Worm (Caenorhabditis elegans) whole organism, L4 larva: ENCODE data around the gene rpl-37.

Experiments used
- D1046.2 ChIP-seq: fragments of 200-800 bp; sonication (Bioruptor generic); IDR thresholded peaks from 2 replicates; pipeline ENCODE4 v1.3.6; 2022; ENCODE audit warnings: missing genetic modification characterization, missing compliant biosample characterization
- F49E8.2 ChIP-seq: sonication (generic microtip); optimal IDR thresholded peaks from 2 replicates; lab custom pipeline; 2016; ENCODE audit warnings: missing compliant biosample characterization, mild to moderate bottlenecking, missing genetic modification characterization, borderline replicate concordance
- T26A8.4 ChIP-seq: fragments of 200-800 bp; sonication (Bioruptor generic); IDR thresholded peaks from 2 replicates; pipeline ENCODE4 v1.3.6; 2022; ENCODE audit warnings: missing genetic modification characterization, missing compliant biosample characterization
- Y5F2A.4 ChIP-seq: fragments of 200-800 bp; sonication (Bioruptor generic); optimal IDR thresholded peaks from 2 replicates; lab custom pipeline; 2018; ENCODE audit warnings: mild to moderate bottlenecking, missing genetic modification characterization, missing compliant biosample characterization
- Y75B8A.6 ChIP-seq: fragments of 200-800 bp; sonication (Bioruptor generic); IDR thresholded peaks from 2 replicates; pipeline ENCODE4 v1.3.6; 2022; ENCODE audit warnings: missing genetic modification reagents, missing genetic modification characterization, missing compliant biosample characterization
- aha-1 ChIP-seq: fragments of 150-350 bp; peaks from one replicate; lab custom pipeline; 2014; ENCODE audit warnings: missing biosample characterization, missing genetic modification characterization
- arid-1 ChIP-seq: fragments of 200-800 bp; sonication (Bioruptor generic); conservative IDR thresholded peaks from 2 replicates; pipeline ENCODE4 v1.3.6; 2022; ENCODE audit warnings: missing genetic modification reagents, missing genetic modification characterization, missing compliant biosample characterization
- attf-4 ChIP-seq: sonication (generic microtip); optimal IDR thresholded peaks from 3 replicates; lab custom pipeline; 2017; ENCODE audit warnings: missing biosample characterization, missing genetic modification characterization
- ceh-20 ChIP-seq: fragments of 200-800 bp; sonication (Bioruptor generic); IDR thresholded peaks from 2 replicates; pipeline ENCODE4 v1.3.6; 2022; ENCODE audit warnings: missing genetic modification reagents, missing genetic modification characterization, missing compliant biosample characterization
- ceh-28 ChIP-seq: fragments of 150-350 bp; optimal IDR thresholded peaks from 2 replicates; lab custom pipeline; 2014; ENCODE audit warnings: missing biosample characterization, missing genetic modification reagents, missing genetic modification characterization
- ceh-62 ChIP-seq: sonication (generic microtip); optimal IDR thresholded peaks from 2 replicates; lab custom pipeline; 2017; ENCODE audit warnings: missing biosample characterization, missing genetic modification characterization
- ceh-82 ChIP-seq: sonication (generic microtip); optimal IDR thresholded peaks from 2 replicates; lab custom pipeline; 2017; ENCODE audit warnings: missing biosample characterization, missing genetic modification characterization
- daf-16 ChIP-seq, 3 experiments: sonication (generic microtip); optimal IDR thresholded peaks; 2 replicates each; lab custom pipeline; 2016 to 2017; ENCODE audit warnings: missing genetic modification characterization in 3 of 3, missing genetic modification reagents in 3 of 3, mild to moderate bottlenecking in 2 of 3, missing compliant biosample characterization in 2 of 3, missing biosample characterization in 1 of 3, moderate library complexity in 1 of 3
- dve-1 ChIP-seq: sonication (generic microtip); optimal IDR thresholded peaks from 2 replicates; lab custom pipeline; 2017; ENCODE audit warnings: antibody characterized with exemption, mild to moderate bottlenecking, missing genetic modification characterization, missing compliant biosample characterization; ENCODE audit not compliant: insufficient read depth
- hlh-11 ChIP-seq: fragments of 200-800 bp; sonication (Bioruptor generic); optimal IDR thresholded peaks from 2 replicates; lab custom pipeline; 2018; ENCODE audit warnings: mild to moderate bottlenecking, missing genetic modification characterization, missing compliant biosample characterization
- hmg-1.1 ChIP-seq: fragments of 200-800 bp; sonication (Bioruptor generic); IDR thresholded peaks from 2 replicates; pipeline ENCODE4 v1.3.6; 2022; ENCODE audit warnings: missing genetic modification reagents, missing genetic modification characterization, missing compliant biosample characterization
- lim-7 ChIP-seq: fragments of 200-800 bp; sonication (Bioruptor generic); IDR thresholded peaks from 2 replicates; pipeline ENCODE4 v1.3.6; 2022; ENCODE audit warnings: missing genetic modification characterization, missing compliant biosample characterization
- lir-3 ChIP-seq: sonication (generic microtip); optimal IDR thresholded peaks from 2 replicates; lab custom pipeline; 2016; ENCODE audit warnings: mild to moderate bottlenecking, missing genetic modification characterization, missing compliant biosample characterization
- lsy-2 ChIP-seq, 2 experiments: fragments of 150-350 bp in 1 of 2; sonication (generic microtip) in 1 of 2; optimal IDR thresholded peaks; 2 replicates each; lab custom pipeline; 2014 to 2017; ENCODE audit warnings: missing biosample characterization in 2 of 2, missing genetic modification characterization in 2 of 2
- mxl-3 ChIP-seq: fragments of 200-800 bp; sonication (Bioruptor generic); optimal IDR thresholded peaks from 2 replicates; lab custom pipeline; 2018; ENCODE audit warnings: mild to moderate bottlenecking, missing genetic modification characterization, missing compliant biosample characterization
- nhr-28 ChIP-seq: fragments of 150-350 bp; optimal IDR thresholded peaks from 2 replicates; lab custom pipeline; 2014; ENCODE audit warnings: missing biosample characterization, missing genetic modification characterization
- nhr-42 ChIP-seq: fragments of 200-800 bp; sonication (Bioruptor generic); IDR thresholded peaks from 2 replicates; pipeline ENCODE4 v1.3.6; 2022; ENCODE audit warnings: missing genetic modification characterization, missing compliant biosample characterization
- nhr-77 ChIP-seq: fragments of 150-350 bp; optimal IDR thresholded peaks from 2 replicates; lab custom pipeline; 2014; ENCODE audit warnings: missing biosample characterization, missing genetic modification characterization
- pqm-1 ChIP-seq: sonication (generic microtip); optimal IDR thresholded peaks from 2 replicates; lab custom pipeline; 2017; ENCODE audit warnings: missing biosample characterization, missing genetic modification characterization
- snpc-1.2 ChIP-seq: fragments of 200-800 bp; sonication (Bioruptor generic); IDR thresholded peaks from 2 replicates; pipeline ENCODE4 v1.3.6; 2022; ENCODE audit warnings: missing genetic modification reagents, missing genetic modification characterization, missing compliant biosample characterization
- snpc-4 ChIP-seq: fragments of 150-350 bp; optimal IDR thresholded peaks from 2 replicates; lab custom pipeline; 2014; ENCODE audit warnings: missing biosample characterization, missing genetic modification characterization
- spr-3 ChIP-seq: fragments of 200-800 bp; sonication (Bioruptor generic); optimal IDR thresholded peaks from 2 replicates; lab custom pipeline; 2018; ENCODE audit warnings: mild to moderate bottlenecking, missing genetic modification characterization, missing compliant biosample characterization
- unc-130 ChIP-seq: sonication (generic microtip); optimal IDR thresholded peaks from 2 replicates; lab custom pipeline; 2016; ENCODE audit warnings: missing genetic modification reagents, missing genetic modification characterization, missing compliant biosample characterization
- unc-62 ChIP-seq, 3 experiments: fragments of 150-350 bp in 1 of 3; sonication (generic microtip); optimal IDR thresholded peaks in 2 of 3; peaks in 1 of 3; 1 replicate in 1 of 3; 2 replicates in 2 of 3; lab custom pipeline; 2014 to 2017; ENCODE audit warnings: missing biosample characterization in 3 of 3, missing genetic modification characterization in 3 of 3, missing genetic modification reagents in 3 of 3, missing genotype in 1 of 3
- vab-7 ChIP-seq: fragments of 200-800 bp; sonication (Bioruptor generic); IDR thresholded peaks from 2 replicates; pipeline ENCODE4 v1.3.6; 2022; ENCODE audit warnings: missing genetic modification reagents, missing genetic modification characterization, missing compliant biosample characterization
- zfp-2 ChIP-seq: sonication (generic microtip); optimal IDR thresholded peaks from 2 replicates; lab custom pipeline; 2016; ENCODE audit warnings: mild to moderate bottlenecking, missing genetic modification characterization, missing compliant biosample characterization
- zip-11 ChIP-seq: fragments of 200-800 bp; sonication (Bioruptor generic); IDR thresholded peaks from 2 replicates; pipeline ENCODE4 v1.3.6; 2022; ENCODE audit warnings: missing genetic modification characterization, missing compliant biosample characterization

rpl-37 gene

DNA sequence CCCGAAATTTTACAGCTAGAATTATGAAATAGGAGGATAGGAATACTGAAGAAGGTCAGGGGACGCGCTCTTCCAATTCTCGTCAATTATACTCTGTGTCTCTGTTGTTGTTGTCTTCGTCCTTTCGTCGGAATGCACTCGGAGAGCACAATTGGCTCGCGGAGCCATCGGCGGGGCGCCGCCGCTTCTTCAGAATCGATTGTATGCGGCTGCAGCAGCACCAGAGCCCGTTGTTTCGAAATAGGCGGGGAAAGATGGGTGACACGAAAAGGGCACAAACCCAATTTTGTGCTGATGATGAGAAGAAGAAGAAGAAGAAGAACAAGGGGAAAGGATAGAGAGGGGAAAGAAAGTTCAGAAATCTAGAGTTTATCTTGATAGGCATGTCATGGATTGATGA, 13.7 kb downstream of the rpl-37 start (continued):
- TF ChIP-seq T26A8.4: no peak
- TF ChIP-seq ceh-20 (GFP tag; lab: Robert Waterston, UW): no peak

DNA sequence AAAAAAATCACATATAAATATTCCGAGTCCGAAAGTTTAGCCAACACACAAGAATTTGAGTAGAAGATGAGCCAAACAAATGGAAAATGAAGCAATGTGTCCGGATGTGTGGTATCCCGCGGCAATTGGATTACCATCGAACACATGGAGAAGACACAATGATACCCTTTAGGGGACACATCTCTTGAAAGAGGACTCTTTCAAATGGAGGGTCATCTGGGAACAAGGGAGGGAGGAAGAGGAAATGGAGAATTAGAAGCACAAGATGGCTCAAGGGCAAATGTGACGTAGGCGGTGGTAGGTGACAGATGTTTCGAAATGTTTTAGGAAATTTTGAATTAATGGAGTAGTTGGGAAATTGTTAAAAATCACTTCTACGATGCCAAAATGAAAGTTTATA, 14.6 kb downstream of the rpl-37 start:
- TF ChIP-seq lsy-2 (tag; optimal IDR thresholded peaks at IDR 0.05; lab: Kevin White, UChicago) (peak in 1 of 2 experiments; percentile 7), nhr-42 (no peak), hlh-11 (no peak), unc-62 (GFP tag; optimal IDR thresholded peaks at IDR 0.05 in 1 of 2; lab: Kevin White, UChicago) (peak in 1 of 2 experiments; percentile 44), unc-62 (tag; optimal IDR thresholded peaks at IDR 0.05; lab: Kevin White, UChicago) (no peak), lir-3 (tag; lab: Kevin White, UChicago) (no peak), nhr-77 (tag; lab: Kevin White, UChicago) (no peak), aha-1 (peak; percentile 44), lim-7 (GFP tag; lab: Robert Waterston, UW) (no peak)
- TF ChIP-seq, all 104 proteins: peak for 3

DNA sequence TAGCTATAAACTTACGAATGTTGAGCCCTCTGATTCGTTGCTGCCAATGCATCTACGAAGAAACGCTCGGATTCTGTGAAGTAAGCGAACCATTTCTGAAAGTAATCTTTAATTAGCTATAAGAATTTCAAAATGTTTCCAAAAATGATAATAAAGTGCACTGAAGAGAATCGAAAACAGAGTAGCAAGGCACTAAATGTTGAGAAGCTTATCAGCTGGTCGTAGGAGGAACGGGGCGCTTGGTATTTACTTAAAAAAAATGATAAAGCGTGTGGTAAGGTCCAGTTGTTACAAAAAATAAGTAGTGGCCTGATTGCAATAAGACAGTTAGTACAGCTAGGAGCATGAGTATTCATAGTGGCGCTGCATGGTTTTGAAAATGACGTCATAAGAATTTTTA, 17.9 kb downstream of the rpl-37 start, which contains the start of gene C54C6.7:
C54C6.7 (minus strand) TSS at position 101 of the 400 bp plus-strand sequence.
- no peak for TF ChIP-seq zip-11 (GFP tag; lab: Robert Waterston, UW)
- no peak for TF ChIP-seq F49E8.2 (tag; lab: Kevin White, UChicago)
- no peak for TF ChIP-seq snpc-4
- TF ChIP-seq vab-7: no peak
- peak; percentile 60 for TF ChIP-seq pqm-1 (tag; lab: Kevin White, UChicago)
- TF ChIP-seq arid-1 (GFP tag; lab: Robert Waterston, UW): no peak
- TF ChIP-seq daf-16 (GFP tag; optimal IDR thresholded peaks at IDR 0.05; lab: Kevin White, UChicago): no peak
- peak; percentile 30 for TF ChIP-seq daf-16 (tag; optimal IDR thresholded peaks at IDR 0.05; lab: Kevin White, UChicago)
- TF ChIP-seq dve-1: no peak
- TF ChIP-seq lir-3 (tag; lab: Kevin White, UChicago): no peak
- no peak for TF ChIP-seq hmg-1.1 (GFP tag; lab: Robert Waterston, UW)
- TF ChIP-seq ceh-28 (tag; lab: Kevin White, UChicago): no peak
- TF ChIP-seq zfp-2 (tag; lab: Kevin White, UChicago): no peak
- TF ChIP-seq snpc-1.2 (GFP tag; lab: Robert Waterston, UW): no peak
- peak; percentile 21 for TF ChIP-seq nhr-28 (tag; lab: Kevin White, UChicago)
- TF ChIP-seq attf-4 (tag; lab: Kevin White, UChicago): no peak
- no peak for TF ChIP-seq spr-3 (GFP tag; lab: Kevin White, UChicago)
- no peak for TF ChIP-seq Y5F2A.4
- TF ChIP-seq mxl-3 (GFP tag; lab: Kevin White, UChicago): no peak
- no peak for TF ChIP-seq nhr-77 (tag; lab: Kevin White, UChicago)
- TF ChIP-seq D1046.2 (GFP tag; lab: Robert Waterston, UW): no peak
- TF ChIP-seq ceh-82 (tag; lab: Kevin White, UChicago): no peak

DNA sequence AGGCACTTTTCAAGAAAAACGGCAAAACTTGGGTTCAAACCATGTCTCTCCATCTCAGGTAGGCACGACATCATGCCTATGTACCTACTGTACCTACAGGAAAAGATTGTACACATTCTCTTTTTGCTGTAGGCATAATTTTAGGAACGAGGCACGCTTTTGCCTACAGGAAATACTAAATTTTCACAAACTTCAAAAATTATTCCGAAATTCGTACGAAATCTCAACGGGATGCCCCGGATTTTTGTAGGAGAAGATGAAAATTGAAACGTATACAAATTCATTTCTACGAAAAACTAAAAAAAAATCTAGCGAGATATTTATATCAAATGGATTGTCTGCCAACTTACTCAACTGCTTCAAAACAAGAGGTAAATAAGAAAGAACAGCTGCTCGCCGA, 19.6 kb downstream of the rpl-37 start, which contains the start of gene C54C6.11:
C54C6.11 (plus strand) TSS at position 301 of the 400 bp plus-strand sequence.
- TF ChIP-seq unc-62 (GFP tag; optimal IDR thresholded peaks at IDR 0.05 in 1 of 2; lab: Kevin White, UChicago): peak in 1 of 2 experiments; percentile 51
- no peak for TF ChIP-seq unc-62 (tag; optimal IDR thresholded peaks at IDR 0.05; lab: Kevin White, UChicago)
- no peak for TF ChIP-seq Y75B8A.6 (GFP tag; lab: Robert Waterston, UW)

DNA sequence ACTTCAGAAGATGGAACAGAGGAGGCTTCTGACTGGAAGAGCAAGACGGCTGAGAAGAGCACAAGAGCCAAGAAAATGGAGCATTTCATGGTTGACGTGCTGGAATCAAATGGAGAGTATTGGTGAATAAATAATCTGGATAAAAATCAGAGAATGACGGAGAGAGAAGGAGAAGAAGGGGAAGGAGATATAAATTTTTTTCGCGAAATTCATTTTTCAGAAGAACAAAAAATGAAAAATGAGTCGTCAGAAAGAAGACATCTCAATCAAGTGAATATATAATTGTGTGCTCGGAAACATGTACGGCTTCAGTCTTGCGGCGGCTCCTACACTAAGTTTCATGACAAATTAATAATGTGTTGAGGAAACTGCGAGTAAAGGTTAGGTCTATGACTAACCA, 21.3 kb downstream of the rpl-37 start, which contains the start of gene C54C6.5:
C54C6.5 (minus strand) TSS at position 101 of the 400 bp plus-strand sequence.
- no peak for TF ChIP-seq snpc-4
- TF ChIP-seq unc-130 (GFP tag; lab: Kevin White, UChicago): no peak
- no peak for TF ChIP-seq dve-1
- no peak for TF ChIP-seq ceh-62 (tag; lab: Kevin White, UChicago)
- no peak for TF ChIP-seq T26A8.4
